Fruit fly (Drosophila melanogaster) whole organism, wandering third instar larva: ENCODE data around the gene CG33120.

Experiments
- Abd-B ChIP-seq: fragments of >200 bp; optimal IDR thresholded peaks from 2 replicates; lab custom pipeline; 2017; ENCODE audit warnings: missing biosample characterization, missing genetic modification characterization
- CG32264 ChIP-seq: fragments of 200-800 bp; sonication (Bioruptor generic); optimal IDR thresholded peaks from 2 replicates; lab custom pipeline; 2016; ENCODE audit warnings: missing biosample characterization, missing genetic modification characterization
- CG9705 ChIP-seq: fragments of 200-800 bp; sonication (Bioruptor generic); optimal IDR thresholded peaks from 2 replicates; lab custom pipeline; 2018; ENCODE audit warnings: missing biosample characterization, mild to moderate bottlenecking, missing genetic modification characterization
- CrebA ChIP-seq: fragments of 200-800 bp; sonication (Bioruptor generic); optimal IDR thresholded peaks from 2 replicates; lab custom pipeline; 2016; ENCODE audit warnings: missing biosample characterization, mild to moderate bottlenecking, missing genetic modification characterization, borderline replicate concordance
- Dfd ChIP-seq: fragments of >200 bp; optimal IDR thresholded peaks from 2 replicates; lab custom pipeline; 2017; ENCODE audit warnings: missing biosample characterization, missing genetic modification characterization
- Dif ChIP-seq: fragments of 200-275, 200-300 bp; sonication (Bioruptor generic); optimal IDR thresholded peaks from 2 replicates; lab custom pipeline; 2018; ENCODE audit warnings: missing biosample characterization, missing genetic modification characterization; ENCODE audit not compliant: partially characterized antibody
- GATAd ChIP-seq: sonication (Bioruptor generic); optimal IDR thresholded peaks from 2 replicates; lab custom pipeline; 2016; ENCODE audit warnings: missing biosample characterization, missing genetic modification characterization
- HLH106 ChIP-seq: fragments of 200-800 bp; optimal IDR thresholded peaks from 3 replicates; lab custom pipeline; 2019; ENCODE audit warnings: missing biosample characterization, mild to moderate bottlenecking, missing genetic modification characterization, moderate library complexity
- Hnf4 ChIP-seq: fragments of 200-800 bp; sonication (Bioruptor generic); optimal IDR thresholded peaks from 2 replicates; lab custom pipeline; 2016; ENCODE audit warnings: missing biosample characterization, mild to moderate bottlenecking, missing genetic modification characterization
- Hr78 ChIP-seq: fragments of >200 bp; optimal IDR thresholded peaks from 2 replicates; lab custom pipeline; 2017; ENCODE audit warnings: missing biosample characterization, missing genetic modification characterization
- Hr83 ChIP-seq: fragments of 200-300 bp; sonication (Bioruptor generic); optimal IDR thresholded peaks from 2 replicates; lab custom pipeline; 2016; ENCODE audit warnings: missing biosample characterization, mild to moderate bottlenecking, missing genetic modification characterization, moderate library complexity; ENCODE audit not compliant: poor library complexity, severe bottlenecking
- Jra ChIP-seq: sonication (Bioruptor generic); optimal IDR thresholded peaks from 2 replicates; lab custom pipeline; 2016; ENCODE audit warnings: missing biosample characterization, missing genetic modification characterization
- Mio ChIP-seq: sonication (Bioruptor generic); optimal IDR thresholded peaks from 2 replicates; lab custom pipeline; 2016; ENCODE audit warnings: missing biosample characterization, missing genetic modification characterization
- Myc ChIP-seq: fragments of >200 bp; optimal IDR thresholded peaks from 2 replicates; lab custom pipeline; 2017
- N ChIP-seq: fragments of >200 bp; optimal IDR thresholded peaks from 2 replicates; lab custom pipeline; 2018; ENCODE audit warnings: missing biosample characterization, missing external identifiers, missing genetic modification characterization
- OdsH ChIP-seq: fragments of 200-800 bp; sonication (Bioruptor generic); optimal IDR thresholded peaks from 2 replicates; lab custom pipeline; 2016; ENCODE audit warnings: missing biosample characterization, mild to moderate bottlenecking, missing genetic modification characterization
- Rel ChIP-seq, 2 experiments: fragments of 200-800 bp; sonication (Bioruptor generic) in 1 of 2; optimal IDR thresholded peaks; 2 replicates in 1 of 2; 3 replicates in 1 of 2; lab custom pipeline; 2016 to 2019; ENCODE audit warnings: mild to moderate bottlenecking in 2 of 2, missing biosample characterization in 2 of 2, missing genetic modification characterization in 2 of 2, moderate library complexity in 1 of 2
- Sp1 ChIP-seq: fragments of 200-800 bp; sonication (Bioruptor generic); optimal IDR thresholded peaks from 3 replicates; lab custom pipeline; 2019; ENCODE audit warnings: missing biosample characterization, mild to moderate bottlenecking, missing genetic modification characterization, moderate library complexity
- Vsx2 ChIP-seq: fragments of 200-300, 225-300 bp; sonication (Bioruptor generic); optimal IDR thresholded peaks from 2 replicates; lab custom pipeline; 2018; ENCODE audit warnings: missing biosample characterization, missing genetic modification characterization; ENCODE audit not compliant: partially characterized antibody
- br ChIP-seq: fragments of 200-800 bp; sonication (Bioruptor generic); optimal IDR thresholded peaks from 2 replicates; lab custom pipeline; 2016; ENCODE audit warnings: missing biosample characterization, missing genetic modification characterization
- brk ChIP-seq: fragments of 200-800 bp; sonication (Bioruptor generic); optimal IDR thresholded peaks from 2 replicates; lab custom pipeline; 2016; ENCODE audit warnings: missing biosample characterization, mild to moderate bottlenecking, missing genetic modification characterization
- dl ChIP-seq, 2 experiments: fragments of 175-275, 200-275 bp in 1 of 2; fragments of 200-275 bp in 1 of 2; sonication (Bioruptor generic); optimal IDR thresholded peaks; lab custom pipeline; 2018; ENCODE audit warnings: mild to moderate bottlenecking in 2 of 2, missing biosample characterization in 2 of 2, missing genetic modification characterization in 2 of 2, moderate library complexity in 2 of 2; ENCODE audit not compliant: partially characterized antibody in 2 of 2, insufficient read depth in 1 of 2
- dmrt93B ChIP-seq: fragments of 200-800 bp; sonication (Bioruptor generic); optimal IDR thresholded peaks from 2 replicates; lab custom pipeline; 2018; ENCODE audit warnings: missing biosample characterization, mild to moderate bottlenecking, missing genetic modification characterization
- dsf ChIP-seq: sonication (Bioruptor generic); optimal IDR thresholded peaks from 2 replicates; lab custom pipeline; 2016; ENCODE audit warnings: missing biosample characterization, missing genetic modification characterization, borderline replicate concordance
- ey ChIP-seq: fragments of 200-800 bp; sonication (Bioruptor generic); optimal IDR thresholded peaks from 2 replicates; lab custom pipeline; 2016; ENCODE audit warnings: missing biosample characterization, missing genetic modification characterization
- foxo ChIP-seq, 2 experiments: fragments of 200-800 bp; sonication (Bioruptor generic); optimal IDR thresholded peaks; 2 replicates in 1 of 2; 3 replicates in 1 of 2; lab custom pipeline; 2016 to 2017; ENCODE audit warnings: missing biosample characterization in 2 of 2, missing genetic modification characterization in 2 of 2
- fru ChIP-seq: fragments of 200-800 bp; sonication (Bioruptor generic); optimal IDR thresholded peaks from 3 replicates; lab custom pipeline; 2016; ENCODE audit warnings: missing biosample characterization, mild to moderate bottlenecking, missing genetic modification characterization
- h ChIP-seq: fragments of 200-800 bp; sonication (Bioruptor generic); optimal IDR thresholded peaks from 3 replicates; lab custom pipeline; 2016; ENCODE audit warnings: missing biosample characterization, mild to moderate bottlenecking, missing genetic modification characterization
- jim ChIP-seq: fragments of 175-275, 200-325 bp; sonication (Bioruptor generic); optimal IDR thresholded peaks from 2 replicates; lab custom pipeline; 2016; ENCODE audit warnings: missing biosample characterization, mild to moderate bottlenecking, missing genetic modification characterization
- lola ChIP-seq: fragments of >200 bp; optimal IDR thresholded peaks from 2 replicates; lab custom pipeline; 2017; ENCODE audit warnings: missing biosample characterization, missing genetic modification characterization
- pan ChIP-seq: fragments of >200 bp; optimal IDR thresholded peaks from 2 replicates; lab custom pipeline; 2017
- psq ChIP-seq: fragments of 200-800 bp; sonication (Bioruptor generic); optimal IDR thresholded peaks from 3 replicates; lab custom pipeline; 2017; ENCODE audit warnings: missing biosample characterization, mild to moderate bottlenecking, missing genetic modification characterization, moderate library complexity
- rgr ChIP-seq: fragments of 200-800 bp; sonication (Bioruptor generic); optimal IDR thresholded peaks from 3 replicates; lab custom pipeline; 2016; ENCODE audit warnings: missing biosample characterization, mild to moderate bottlenecking, missing genetic modification characterization
- sage ChIP-seq: fragments of 200-800 bp; sonication (Bioruptor generic); optimal IDR thresholded peaks from 2 replicates; lab custom pipeline; 2016; ENCODE audit warnings: missing biosample characterization, mild to moderate bottlenecking, missing genetic modification characterization
- sv ChIP-seq: fragments of 200-800 bp; sonication (Bioruptor generic); optimal IDR thresholded peaks from 3 replicates; lab custom pipeline; 2016; ENCODE audit warnings: missing biosample characterization, missing genetic modification characterization
- tai ChIP-seq: sonication (Bioruptor generic); optimal IDR thresholded peaks from 2 replicates; lab custom pipeline; 2016; ENCODE audit warnings: missing biosample characterization, missing genetic modification characterization
- usp ChIP-seq: fragments of >200 bp; optimal IDR thresholded peaks from 2 replicates; lab custom pipeline; 2017; ENCODE audit warnings: missing biosample characterization, missing genetic modification characterization
- woc ChIP-seq: sonication (Bioruptor generic); optimal IDR thresholded peaks from 2 replicates; lab custom pipeline; 2016; ENCODE audit warnings: missing biosample characterization, mild to moderate bottlenecking, missing genetic modification characterization

CG33120 gene

dm6 chr2L:18830587-18831528 is 13.5 kb downstream of the CG33120 start, which contains the start of the genes CG17597 and ScpX:
Gene CG17597 (minus strand): TSS chr2L:18831153.
Gene ScpX (plus strand): TSS chr2L:18831229.
- TF ChIP-seq Jra (peak; percentile 16), GATAd (no peak), Dif (GFP tag; lab: Kevin White, UChicago) (peak; percentile 71), brk (no peak), fru (GFP tag; lab: Kevin White, UChicago) (peak; percentile 61), Myc (lab: Kevin White, UChicago) (peak; percentile 100), dmrt93B (GFP tag; lab: Kevin White, UChicago) (no peak), Vsx2 (peak; percentile 95), Rel (GFP tag; optimal IDR thresholded peaks at IDR 0.05; lab: Kevin White, UChicago) (no peak), Rel (tag; optimal IDR thresholded peaks at IDR 0.05; lab: Kevin White, UChicago) (peak; percentile 34), dsf (GFP tag; lab: Kevin White, UChicago) (peak; percentile 49), Sp1 (GFP tag; lab: Kevin White, UChicago) (peak; percentile 53), Abd-B (GFP tag; lab: Kevin White, UChicago) (no peak), OdsH (GFP tag; lab: Kevin White, UChicago) (peak; percentile 42), ey (GFP tag; lab: Kevin White, UChicago) (peak; percentile 54), tai (GFP tag; lab: Kevin White, UChicago) (no peak), rgr (GFP tag; lab: Kevin White, UChicago) (peak; percentile 55), CG32264 (GFP tag; lab: Kevin White, UChicago) (no peak), CrebA (no peak), h (GFP tag; lab: Kevin White, UChicago) (peak; percentile 74), sage (peak; percentile 24), CG9705 (GFP tag; lab: Kevin White, UChicago) (peak; percentile 56), Hnf4 (GFP tag; lab: Kevin White, UChicago) (peak; percentile 72), N (no peak), Mio (GFP tag; lab: Kevin White, UChicago) (no peak), psq (GFP tag; lab: Kevin White, UChicago) (peak; percentile 43), Dfd (GFP tag; lab: Kevin White, UChicago) (no peak), Hr78 (no peak), woc (GFP tag; lab: Kevin White, UChicago) (peak; percentile 90), Hr83 (GFP tag; lab: Kevin White, UChicago) (no peak), dl (GFP tag; optimal IDR thresholded peaks at IDR 0.05; lab: Kevin White, UChicago; ENCODE audit: insufficient read depth in 1 of 2, partially characterized antibody in 2 of 2) (no peak), lola (GFP tag; lab: Kevin White, UChicago) (no peak), usp (GFP tag; lab: Kevin White, UChicago) (no peak), HLH106 (tag; lab: Kevin White, UChicago) (peak; percentile 73), sv (GFP tag; lab: Kevin White, UChicago) (peak; percentile 46), foxo (GFP tag; optimal IDR thresholded peaks at IDR 0.05; lab: Kevin White, UChicago) (peak in 1 of 2 experiments; percentile 76), pan (lab: Kevin White, UChicago) (no peak), br (GFP tag; lab: Kevin White, UChicago) (peak; percentile 63), jim (GFP tag; lab: Kevin White, UChicago) (no peak)
- TF ChIP-seq, all 38 proteins: peak for 21

- TF ChIP-seq usp (GFP tag; lab: Kevin White, UChicago), result no peak
- no peak for TF ChIP-seq Jra
- no peak for TF ChIP-seq OdsH (GFP tag; lab: Kevin White, UChicago)
- TF ChIP-seq jim (GFP tag; lab: Kevin White, UChicago), result no peak
- TF ChIP-seq dsf (GFP tag; lab: Kevin White, UChicago), result no peak
- TF ChIP-seq CrebA, result no peak
- TF ChIP-seq Myc (lab: Kevin White, UChicago), result no peak
- TF ChIP-seq tai (GFP tag; lab: Kevin White, UChicago), result no peak
- no peak for TF ChIP-seq ey (GFP tag; lab: Kevin White, UChicago)
- TF ChIP-seq Hr83 (GFP tag; lab: Kevin White, UChicago), result no peak
- TF ChIP-seq Rel (GFP tag; optimal IDR thresholded peaks at IDR 0.05; lab: Kevin White, UChicago), result no peak
- no peak for TF ChIP-seq Rel (tag; optimal IDR thresholded peaks at IDR 0.05; lab: Kevin White, UChicago)
- TF ChIP-seq rgr (GFP tag; lab: Kevin White, UChicago), result no peak
- no peak for TF ChIP-seq Sp1 (GFP tag; lab: Kevin White, UChicago)
- TF ChIP-seq GATAd, result no peak
- TF ChIP-seq dl (GFP tag; optimal IDR thresholded peaks at IDR 0.05; lab: Kevin White, UChicago; ENCODE audit: insufficient read depth in 1 of 2, partially characterized antibody in 2 of 2), result no peak
- no peak for TF ChIP-seq Hnf4 (GFP tag; lab: Kevin White, UChicago)
- TF ChIP-seq lola (GFP tag; lab: Kevin White, UChicago), result no peak
- no peak for TF ChIP-seq HLH106 (tag; lab: Kevin White, UChicago)
- TF ChIP-seq, all 38 proteins: peak for 0
These were observed 17.8 kb downstream of the CG33120 start, which contains the start of gene Ugt36E1 for dm6 chr2L:18826496-18827008. Gene Ugt36E1 (plus strand): TSS chr2L:18826770.
